Worm (Caenorhabditis elegans) whole organism, L4/young adult: ENCODE measurements around the gene C48B4.3.

Source experiments
- W03F9.2 ChIP-seq: fragments of 150-350 bp; optimal IDR thresholded peaks from 2 replicates; lab custom pipeline; 2014; ENCODE audit warnings: missing biosample characterization, missing genetic modification characterization
- dao-5 ChIP-seq: sonication (generic microtip); optimal IDR thresholded peaks from 2 replicates; lab custom pipeline; 2016; ENCODE audit warnings: missing genotype, missing genetic modification characterization, moderate library complexity, missing compliant biosample characterization
- him-1 ChIP-seq: sonication (generic microtip); optimal IDR thresholded peaks from 2 replicates; lab custom pipeline; 2016; ENCODE audit warnings: missing genotype, missing genetic modification reagents, missing genetic modification characterization, missing compliant biosample characterization

ce11 chrIII:9600645-9601044, 18.5 kb upstream of the C48B4.3 start, which contains the start of gene F58A4.2:
- TF ChIP-seq him-1 (tag; lab: Kevin White, UChicago), result no peak
- no peak for TF ChIP-seq dao-5 (tag; lab: Kevin White, UChicago)
- TF ChIP-seq W03F9.2, result no peak
